Worm (Caenorhabditis elegans) whole organism, mixed stage, embryonic: ENCODE data around the gene C56A3.6.

Source experiments
- bed-3 ChIP-seq: fragments of 200-800 bp; sonication (Bioruptor generic); optimal IDR thresholded peaks from 3 replicates; lab custom pipeline; 2018; ENCODE audit warnings: mild to moderate bottlenecking, missing genetic modification characterization, moderate library complexity, missing compliant biosample characterization
- ceh-39 ChIP-seq: fragments of 150-350 bp; optimal IDR thresholded peaks from 2 replicates; lab custom pipeline; 2014; ENCODE audit warnings: missing biosample characterization, missing genetic modification characterization
- ceh-43 ChIP-seq: fragments of 200-800 bp; sonication (Bioruptor generic); optimal IDR thresholded peaks from 2 replicates; lab custom pipeline; 2018; ENCODE audit warnings: mild to moderate bottlenecking, missing genetic modification characterization, moderate library complexity, missing compliant biosample characterization
- ceh-83 ChIP-seq: fragments of 200-800 bp; sonication (Bioruptor generic); optimal IDR thresholded peaks from 2 replicates; lab custom pipeline; 2018; ENCODE audit warnings: mild to moderate bottlenecking, missing genetic modification characterization, missing compliant biosample characterization
- ces-1 ChIP-seq: fragments of 150-350 bp; optimal IDR thresholded peaks from 2 replicates; lab custom pipeline; 2014; ENCODE audit warnings: missing biosample characterization, missing genetic modification reagents, missing genetic modification characterization
- cnd-1 ChIP-seq: fragments of 200-800 bp; sonication (Bioruptor generic); optimal IDR thresholded peaks from 2 replicates; lab custom pipeline; 2018; ENCODE audit warnings: mild to moderate bottlenecking, missing genetic modification characterization, missing compliant biosample characterization
- drap-1 ChIP-seq: fragments of 200-800 bp; sonication (Bioruptor generic); optimal IDR thresholded peaks from 3 replicates; lab custom pipeline; 2018; ENCODE audit warnings: mild to moderate bottlenecking, missing genetic modification characterization, missing compliant biosample characterization
- elt-1 ChIP-seq: sonication (generic microtip); optimal IDR thresholded peaks from 2 replicates; lab custom pipeline; 2017; ENCODE audit warnings: missing genetic modification characterization, mild to moderate bottlenecking, missing compliant biosample characterization, antibody characterized with exemption, moderate library complexity, borderline replicate concordance; ENCODE audit not compliant: insufficient read depth
- elt-3 ChIP-seq: fragments of 150-350 bp; optimal IDR thresholded peaks from 2 replicates; lab custom pipeline; 2014; ENCODE audit warnings: missing biosample characterization, missing genetic modification characterization
- flh-1 ChIP-seq: fragments of 200-800 bp; sonication (Bioruptor generic); optimal IDR thresholded peaks from 2 replicates; lab custom pipeline; 2018; ENCODE audit warnings: mild to moderate bottlenecking, missing genetic modification characterization, moderate library complexity, missing compliant biosample characterization
- ham-2 ChIP-seq: fragments of 200-800 bp; sonication (Bioruptor generic); optimal IDR thresholded peaks from 2 replicates; lab custom pipeline; 2018; ENCODE audit warnings: mild to moderate bottlenecking, missing genetic modification characterization, missing compliant biosample characterization
- hlh-1 ChIP-seq: fragments of 150-350 bp; optimal IDR thresholded peaks from 2 replicates; lab custom pipeline; 2014; ENCODE audit warnings: missing biosample characterization, missing genetic modification reagents, missing genetic modification characterization
- lin-13 ChIP-seq: fragments of 150-350 bp; optimal IDR thresholded peaks from 2 replicates; lab custom pipeline; 2014; ENCODE audit warnings: missing biosample characterization, missing genetic modification characterization
- lin-32 ChIP-seq: fragments of 200-800 bp; sonication (Bioruptor generic); optimal IDR thresholded peaks from 2 replicates; lab custom pipeline; 2018; ENCODE audit warnings: mild to moderate bottlenecking, missing genetic modification characterization, missing compliant biosample characterization
- lsy-2 ChIP-seq: fragments of 150-350 bp; optimal IDR thresholded peaks from 2 replicates; lab custom pipeline; 2014; ENCODE audit warnings: missing biosample characterization, missing genetic modification characterization
- mab-5 ChIP-seq: fragments of 150-350 bp; optimal IDR thresholded peaks from 2 replicates; lab custom pipeline; 2014; ENCODE audit warnings: missing biosample characterization, missing genetic modification characterization
- mep-1 ChIP-seq: fragments of 150-350 bp; optimal IDR thresholded peaks from 2 replicates; lab custom pipeline; 2017; ENCODE audit warnings: missing biosample characterization, missing genetic modification reagents, missing genetic modification characterization, inconsistent platforms
- mls-2 ChIP-seq: sonication (generic microtip); optimal IDR thresholded peaks from 2 replicates; lab custom pipeline; 2016; ENCODE audit warnings: mild to moderate bottlenecking, missing genetic modification characterization, moderate library complexity, missing compliant biosample characterization
- nhr-12 ChIP-seq: fragments of 150-350 bp; optimal IDR thresholded peaks from 2 replicates; lab custom pipeline; 2014; ENCODE audit warnings: missing biosample characterization, missing genetic modification characterization
- nhr-237 ChIP-seq: fragments of 150-350 bp; optimal IDR thresholded peaks from 2 replicates; lab custom pipeline; 2014; ENCODE audit warnings: missing biosample characterization, missing genetic modification characterization
- nhr-28 ChIP-seq: fragments of 150-350 bp; optimal IDR thresholded peaks from 2 replicates; lab custom pipeline; 2014; ENCODE audit warnings: missing biosample characterization, missing genetic modification characterization
- nhr-76 ChIP-seq: sonication (generic microtip); optimal IDR thresholded peaks from 2 replicates; lab custom pipeline; 2017; ENCODE audit warnings: missing biosample characterization, missing genetic modification characterization
- pha-4 ChIP-seq: fragments of 150-350 bp; optimal IDR thresholded peaks from 2 replicates; lab custom pipeline; 2018; ENCODE audit warnings: missing biosample characterization, missing genetic modification reagents, missing genetic modification characterization
- sem-2 ChIP-seq: fragments of 200-800 bp; sonication (Bioruptor generic); optimal IDR thresholded peaks from 2 replicates; lab custom pipeline; 2018; ENCODE audit warnings: mild to moderate bottlenecking, missing genetic modification characterization, missing compliant biosample characterization
- snpc-4 ChIP-seq: fragments of 150-350 bp; optimal IDR thresholded peaks from 2 replicates; lab custom pipeline; 2014; ENCODE audit warnings: missing biosample characterization, missing genetic modification characterization
- sptf-1 ChIP-seq: sonication (generic microtip); optimal IDR thresholded peaks from 2 replicates; lab custom pipeline; 2017; ENCODE audit warnings: mild to moderate bottlenecking, missing genetic modification characterization, moderate library complexity, missing compliant biosample characterization
- tbx-8 ChIP-seq: fragments of 200-800 bp; sonication (Bioruptor generic); optimal IDR thresholded peaks from 2 replicates; lab custom pipeline; 2018; ENCODE audit warnings: mild to moderate bottlenecking, missing genetic modification characterization, moderate library complexity, missing compliant biosample characterization
- unc-120 ChIP-seq: sonication (generic microtip); optimal IDR thresholded peaks from 2 replicates; lab custom pipeline; 2017; ENCODE audit warnings: missing genetic modification characterization, missing compliant biosample characterization; ENCODE audit not compliant: poor library complexity, severe bottlenecking
- unc-39 ChIP-seq: fragments of 150-350 bp; optimal IDR thresholded peaks from 2 replicates; lab custom pipeline; 2014; ENCODE audit warnings: missing biosample characterization, missing genetic modification characterization
- unc-62 ChIP-seq: fragments of 150-350 bp; optimal IDR thresholded peaks from 2 replicates; lab custom pipeline; 2014; ENCODE audit warnings: missing biosample characterization, missing genetic modification reagents, missing genetic modification characterization
- zip-8 ChIP-seq: fragments of 150-350 bp; optimal IDR thresholded peaks from 2 replicates; lab custom pipeline; 2014; ENCODE audit warnings: missing biosample characterization, missing genetic modification characterization
- ztf-11 ChIP-seq: fragments of 150-350 bp; optimal IDR thresholded peaks from 2 replicates; lab custom pipeline; 2014; ENCODE audit warnings: missing biosample characterization, missing genetic modification characterization

C56A3.6 gene

ce11 chrV:13565197-13565596, 9.0 kb upstream of the C56A3.6 start:
- TF ChIP-seq unc-62 (GFP tag; lab: Kevin White, UChicago) (peak; percentile 20), nhr-237 (tag; lab: Kevin White, UChicago) (peak; percentile 57), ceh-39 (tag; lab: Kevin White, UChicago) (peak; percentile 6), lsy-2 (tag; lab: Kevin White, UChicago) (peak; percentile 25), nhr-76 (no peak), ces-1 (peak; percentile 47), hlh-1 (tag; lab: Kevin White, UChicago) (peak; percentile 71), bed-3 (GFP tag; lab: Kevin White, UChicago) (no peak), mep-1 (tag; lab: Kevin White, UChicago) (peak; percentile 79), ham-2 (GFP tag; lab: Kevin White, UChicago) (no peak), pha-4 (peak; percentile 54), elt-1 (tag; lab: Kevin White, UChicago) (no peak)

ce11 chrV:13563841-13564240, 7.6 kb upstream of the C56A3.6 start, which contains the start of gene grl-17:
Gene grl-17, minus strand, starts transcription at chrV:13563941.
- TF ChIP-seq zip-8 (tag; lab: Kevin White, UChicago) (no peak), mls-2 (no peak), elt-3 (tag; lab: Kevin White, UChicago) (no peak), snpc-4 (tag; lab: Kevin White, UChicago) (no peak), unc-62 (GFP tag; lab: Kevin White, UChicago) (no peak), sptf-1 (tag; lab: Kevin White, UChicago) (no peak), ztf-11 (tag; lab: Kevin White, UChicago) (no peak), ceh-43 (no peak), unc-120 (tag; lab: Kevin White, UChicago) (no peak), mab-5 (tag; lab: Kevin White, UChicago) (no peak), elt-1 (tag; lab: Kevin White, UChicago) (no peak), ceh-83 (GFP tag; lab: Kevin White, UChicago) (no peak), lin-32 (GFP tag; lab: Kevin White, UChicago) (no peak), mep-1 (tag; lab: Kevin White, UChicago) (no peak), lsy-2 (tag; lab: Kevin White, UChicago) (no peak), hlh-1 (tag; lab: Kevin White, UChicago) (no peak), nhr-237 (tag; lab: Kevin White, UChicago) (no peak), nhr-28 (tag; lab: Kevin White, UChicago) (no peak), unc-39 (tag; lab: Kevin White, UChicago) (no peak)

ce11 chrV:13562748-13563147, 6.6 kb upstream of the C56A3.6 start:
- no peak for TF ChIP-seq flh-1
- TF ChIP-seq drap-1 (GFP tag; lab: Kevin White, UChicago), result no peak
- TF ChIP-seq mls-2, result no peak
- TF ChIP-seq sem-2 (GFP tag; lab: Kevin White, UChicago), result no peak
- no peak for TF ChIP-seq unc-39 (tag; lab: Kevin White, UChicago)
- TF ChIP-seq ces-1, result no peak
- TF ChIP-seq ham-2 (GFP tag; lab: Kevin White, UChicago), result no peak
- no peak for TF ChIP-seq lin-32 (GFP tag; lab: Kevin White, UChicago)
- TF ChIP-seq hlh-1 (tag; lab: Kevin White, UChicago), result no peak
- no peak for TF ChIP-seq lsy-2 (tag; lab: Kevin White, UChicago)
- TF ChIP-seq cnd-1 (tag; lab: Kevin White, UChicago), result no peak
- TF ChIP-seq ztf-11 (tag; lab: Kevin White, UChicago), result no peak
- TF ChIP-seq snpc-4 (tag; lab: Kevin White, UChicago), result no peak
- no peak for TF ChIP-seq ceh-83 (GFP tag; lab: Kevin White, UChicago)

- TF ChIP-seq lin-32 (GFP tag; lab: Kevin White, UChicago) (no peak), lin-13 (no peak), pha-4 (no peak)
Measured at ce11 chrV:13559978-13560377, 3.8 kb upstream of the C56A3.6 start, which contains the start of gene C56A3.8. Gene C56A3.8, plus strand, starts transcription at chrV:13560278.

- TF ChIP-seq elt-1 (tag; lab: Kevin White, UChicago), result no peak
- no peak for TF ChIP-seq mab-5 (tag; lab: Kevin White, UChicago)
- TF ChIP-seq lsy-2 (tag; lab: Kevin White, UChicago), result peak; percentile 46
- TF ChIP-seq bed-3 (GFP tag; lab: Kevin White, UChicago), result no peak
- TF ChIP-seq hlh-1 (tag; lab: Kevin White, UChicago), result peak; percentile 28
- no peak for TF ChIP-seq tbx-8 (GFP tag; lab: Kevin White, UChicago)
- peak; percentile 46 for TF ChIP-seq pha-4
- no peak for TF ChIP-seq nhr-76
- TF ChIP-seq lin-13, result no peak
- TF ChIP-seq nhr-28 (tag; lab: Kevin White, UChicago), result no peak
- TF ChIP-seq ceh-39 (tag; lab: Kevin White, UChicago), result peak; percentile 19
- TF ChIP-seq ces-1, result peak; percentile 75
- TF ChIP-seq nhr-12 (tag; lab: Kevin White, UChicago), result no peak
- peak; percentile 35 for TF ChIP-seq mep-1 (tag; lab: Kevin White, UChicago)
- no peak for TF ChIP-seq flh-1
- no peak for TF ChIP-seq snpc-4 (tag; lab: Kevin White, UChicago)
- TF ChIP-seq mls-2, result peak; percentile 11
- peak; percentile 53 for TF ChIP-seq nhr-237 (tag; lab: Kevin White, UChicago)
- peak; percentile 65 for TF ChIP-seq sptf-1 (tag; lab: Kevin White, UChicago)
Measured at ce11 chrV:13556746-13557145, 549 bp upstream of the C56A3.6 start, which contains the start of gene cav-2. Gene cav-2, plus strand, starts transcription at chrV:13557104.
